Fruit fly (Drosophila melanogaster): Measurements from ENCODE around the gene CG43447.

dm6 chr3R:27440628-27441027 lies 516 bp downstream of the CG43447 start, which contains the start of gene CG44290:
- TF ChIP-seq CG32264 (GFP tag; optimal IDR thresholded peaks at IDR 0.05) (no peak), lola (GFP tag; optimal IDR thresholded peaks at IDR 0.05) (no peak), Dfd (GFP tag; optimal IDR thresholded peaks at IDR 0.05) (no peak), Hr78 (GFP tag; optimal IDR thresholded peaks at IDR 0.05) (no peak), br (GFP tag; optimal IDR thresholded peaks at IDR 0.05) (no peak), OdsH (GFP tag; optimal IDR thresholded peaks at IDR 0.05) (no peak)

Data from whole organism, wandering third instar larva.